Fruit fly (Drosophila melanogaster) whole organism, embryonic: Measurements from ENCODE around the gene CG31633.
A peak's percentile ranks its signal among the peaks of the same experiment; 100 is the strongest.

Experiments
- Adf1 ChIP-seq: fragments of 200-800 bp; sonication (Bioruptor generic); IDR thresholded peaks from 2 replicates; pipeline ENCODE4 v1.3.6; 2022; ENCODE audit warnings: missing biosample characterization, missing genetic modification characterization
- Antp ChIP-seq: fragments of 200-800 bp; sonication (Bioruptor generic); optimal IDR thresholded peaks from 3 replicates; lab custom pipeline; 2016; ENCODE audit warnings: missing biosample characterization, missing genetic modification characterization
- Awh ChIP-seq: fragments of 200-800 bp; sonication (Bioruptor generic); IDR thresholded peaks from 2 replicates; pipeline ENCODE4, ENCODE4 v1.3.6; 2022; ENCODE audit warnings: missing biosample characterization, missing genetic modification characterization
- Bdp1 ChIP-seq: fragments of 200-800 bp; sonication (Bioruptor generic); optimal IDR thresholded peaks from 3 replicates; lab custom pipeline; 2016; ENCODE audit warnings: missing biosample characterization, missing genetic modification characterization
- CG11085 ChIP-seq: fragments of 200-800 bp; sonication (Bioruptor generic); IDR thresholded peaks from 2 replicates; pipeline ENCODE4 v1.3.6; 2022; ENCODE audit warnings: missing biosample characterization, missing genetic modification characterization
- CG15269 ChIP-seq: fragments of 200-800 bp; sonication (Bioruptor generic); optimal IDR thresholded peaks from 2 replicates; lab custom pipeline; 2018; ENCODE audit warnings: missing biosample characterization, mild to moderate bottlenecking, missing genetic modification characterization, moderate library complexity
- CG15479 ChIP-seq: fragments of 200-800 bp; sonication (Bioruptor generic); optimal IDR thresholded peaks from 3 replicates; lab custom pipeline; 2019; ENCODE audit warnings: missing biosample characterization, mild to moderate bottlenecking, missing genetic modification characterization, moderate library complexity
- CG15514 ChIP-seq: fragments of 200-800 bp; sonication (Bioruptor generic); optimal IDR thresholded peaks from 3 replicates; lab custom pipeline; 2017; ENCODE audit warnings: missing biosample characterization, missing genetic modification characterization, mild to moderate bottlenecking, moderate library complexity, missing genetic modification reagents
- CG1647 ChIP-seq: fragments of 200-800 bp; sonication (Bioruptor generic); optimal IDR thresholded peaks from 3 replicates; lab custom pipeline; 2016; ENCODE audit warnings: missing biosample characterization, missing genetic modification characterization
- CG16813 ChIP-seq: fragments of 200-800 bp; sonication (Bioruptor generic); IDR thresholded peaks from 3 replicates; pipeline ENCODE4 v1.3.6; 2022; ENCODE audit warnings: missing biosample characterization, missing genetic modification characterization; ENCODE audit not compliant: partially characterized antibody
- CG17359 ChIP-seq: fragments of 200-800 bp; sonication (Bioruptor generic); optimal IDR thresholded peaks from 3 replicates; lab custom pipeline; 2018; ENCODE audit warnings: missing biosample characterization, mild to moderate bottlenecking, missing genetic modification characterization, moderate library complexity
- CG2202 ChIP-seq: fragments of 200-800 bp; sonication (Bioruptor generic); optimal IDR thresholded peaks from 2 replicates; lab custom pipeline; 2018; ENCODE audit warnings: missing biosample characterization, mild to moderate bottlenecking, missing genetic modification characterization
- CG3065 ChIP-seq: fragments of 200-800 bp; sonication (Bioruptor generic); optimal IDR thresholded peaks from 2 replicates; lab custom pipeline; 2016; ENCODE audit warnings: missing biosample characterization, missing genetic modification characterization
- CG31365 ChIP-seq: fragments of 200-800 bp; sonication (Bioruptor generic); optimal IDR thresholded peaks from 2 replicates; lab custom pipeline; 2018; ENCODE audit warnings: missing biosample characterization, mild to moderate bottlenecking, missing genetic modification characterization
- CG3847 ChIP-seq: fragments of 200-800 bp; sonication (Bioruptor generic); IDR thresholded peaks from 2 replicates; pipeline ENCODE4 v1.3.6; 2022; ENCODE audit warnings: missing biosample characterization, missing genetic modification characterization
- CG4360 ChIP-seq: fragments of 200-800 bp; sonication (Bioruptor generic); IDR thresholded peaks from 2 replicates; pipeline ENCODE4 v1.3.6; 2022; ENCODE audit warnings: missing biosample characterization, missing genetic modification characterization
- CG5245 ChIP-seq: fragments of 200-800 bp; sonication (Bioruptor generic); optimal IDR thresholded peaks from 3 replicates; lab custom pipeline; 2016; ENCODE audit warnings: missing biosample characterization, missing genetic modification characterization
- CG6689 ChIP-seq: fragments of 200-800 bp; sonication (Bioruptor generic); IDR thresholded peaks from 2 replicates; pipeline ENCODE4 v1.3.6; 2022; ENCODE audit warnings: missing biosample characterization, missing genetic modification characterization
- CG7556 ChIP-seq: fragments of 200-800 bp; sonication (Bioruptor generic); optimal IDR thresholded peaks from 2 replicates; lab custom pipeline; 2017; ENCODE audit warnings: missing biosample characterization, mild to moderate bottlenecking, missing genetic modification characterization
- CG7786 ChIP-seq: fragments of 200-800 bp; sonication (Bioruptor generic); optimal IDR thresholded peaks from 2 replicates; lab custom pipeline; 2016; ENCODE audit warnings: missing biosample characterization, missing genetic modification characterization
- CG8089 ChIP-seq: fragments of 200-800 bp; sonication (Bioruptor generic); optimal IDR thresholded peaks from 3 replicates; lab custom pipeline; 2016; ENCODE audit warnings: missing biosample characterization, missing genetic modification characterization
- CHES-1-like ChIP-seq: fragments of 200-800 bp; sonication (Bioruptor generic); optimal IDR thresholded peaks from 2 replicates; lab custom pipeline; 2016; ENCODE audit warnings: missing biosample characterization, missing genetic modification characterization
- Chrac-16 ChIP-seq: fragments of 200-800 bp; sonication (Bioruptor generic); optimal IDR thresholded peaks from 3 replicates; lab custom pipeline; 2016; ENCODE audit warnings: missing biosample characterization, missing genetic modification characterization
- Deaf1 ChIP-seq: fragments of 200-800 bp; optimal IDR thresholded peaks from 3 replicates; lab custom pipeline; 2019; ENCODE audit warnings: missing biosample characterization, mild to moderate bottlenecking, missing genetic modification characterization, moderate library complexity
- Dip2 ChIP-seq: fragments of 200-800 bp; sonication (Bioruptor generic); IDR thresholded peaks from 2 replicates; pipeline ENCODE4 v1.3.6; 2022; ENCODE audit warnings: missing biosample characterization, missing genetic modification characterization
- Dp ChIP-seq: fragments of 200-800 bp; sonication (Bioruptor generic); optimal IDR thresholded peaks from 2 replicates; lab custom pipeline; 2018; ENCODE audit warnings: missing biosample characterization, mild to moderate bottlenecking, missing genetic modification characterization, moderate library complexity
- Dref ChIP-seq: fragments of 200-800 bp; sonication (Bioruptor generic); IDR thresholded peaks from 2 replicates; pipeline ENCODE4 v1.3.6; 2022; ENCODE audit warnings: missing biosample characterization, missing genetic modification characterization
- Max ChIP-seq: fragments of 200-800 bp; sonication (Bioruptor generic); optimal IDR thresholded peaks from 2 replicates; lab custom pipeline; 2016; ENCODE audit warnings: missing biosample characterization, mild to moderate bottlenecking, missing genetic modification characterization
- Meics ChIP-seq: fragments of 200-800 bp; sonication (Bioruptor generic); optimal IDR thresholded peaks from 2 replicates; lab custom pipeline; 2017; ENCODE audit warnings: missing biosample characterization, mild to moderate bottlenecking, missing genetic modification characterization
- Optix ChIP-seq: fragments of 200-800 bp; sonication (Bioruptor generic); IDR thresholded peaks from 3 replicates; pipeline ENCODE4 v1.3.6; 2022; ENCODE audit warnings: missing biosample characterization, missing genetic modification characterization
- Trl ChIP-seq, 3 experiments: fragments of >200 bp in 2 of 3; fragments of 200-800 bp in 1 of 3; sonication (Bioruptor generic) in 1 of 3; optimal IDR thresholded peaks; 2 replicates in 1 of 3; 3 replicates in 2 of 3; lab custom pipeline; 2016 to 2017; ENCODE audit warnings: missing biosample characterization in 1 of 3, missing genetic modification characterization in 1 of 3
- ap ChIP-seq: fragments of 200-800 bp; sonication (Bioruptor generic); IDR thresholded peaks from 2 replicates; pipeline ENCODE4 v1.3.6; 2022; ENCODE audit warnings: missing biosample characterization, missing genetic modification characterization
- ara ChIP-seq: fragments of 200-800 bp; sonication (Bioruptor generic); IDR thresholded peaks from 2 replicates; pipeline ENCODE4 v1.3.6; 2022; ENCODE audit warnings: missing biosample characterization, missing genetic modification characterization
- ato ChIP-seq: fragments of 200-800 bp; sonication (Bioruptor generic); IDR thresholded peaks from 2 replicates; pipeline ENCODE4 v1.3.6; 2022; ENCODE audit warnings: missing biosample characterization, missing genetic modification characterization; ENCODE audit not compliant: partially characterized antibody
- bsh ChIP-seq, 2 experiments: fragments of 200-800 bp; sonication (Bioruptor generic); optimal IDR thresholded peaks; 2 replicates each; lab custom pipeline; 2017 to 2018; ENCODE audit warnings: mild to moderate bottlenecking in 2 of 2, missing biosample characterization in 2 of 2, missing genetic modification characterization in 2 of 2, moderate library complexity in 1 of 2
- chm ChIP-seq: fragments of 200-800 bp; sonication (Bioruptor generic); IDR thresholded peaks from 2 replicates; pipeline ENCODE4 v1.3.6; 2022; ENCODE audit warnings: missing biosample characterization, missing genetic modification characterization
- chn ChIP-seq: fragments of 200-800 bp; sonication (Bioruptor generic); optimal IDR thresholded peaks from 2 replicates; lab custom pipeline; 2016; ENCODE audit warnings: missing biosample characterization, missing genetic modification characterization
- crc ChIP-seq: fragments of 200-800 bp; sonication (Bioruptor generic); optimal IDR thresholded peaks from 2 replicates; lab custom pipeline; 2016; ENCODE audit warnings: missing biosample characterization, missing genetic modification characterization
- fd64A ChIP-seq: fragments of 200-800 bp; sonication (Bioruptor generic); optimal IDR thresholded peaks from 3 replicates; lab custom pipeline; 2018; ENCODE audit warnings: missing biosample characterization, mild to moderate bottlenecking, missing genetic modification characterization
- gce ChIP-seq: fragments of 200-800 bp; sonication (Bioruptor generic); IDR thresholded peaks from 3 replicates; pipeline ENCODE4 v1.3.6; 2022; ENCODE audit warnings: missing biosample characterization, missing genetic modification characterization
- gro ChIP-seq: fragments of 200-800 bp; sonication (Bioruptor generic); optimal IDR thresholded peaks from 2 replicates; lab custom pipeline; 2016; ENCODE audit warnings: missing biosample characterization, missing genetic modification characterization
- kni ChIP-seq: fragments of 200-800 bp; sonication (Bioruptor generic); optimal IDR thresholded peaks from 3 replicates; lab custom pipeline; 2017; ENCODE audit warnings: mild to moderate bottlenecking, missing biosample characterization, missing genetic modification reagents, missing genetic modification characterization
- pfk ChIP-seq: fragments of 200-800 bp; sonication (Bioruptor generic); optimal IDR thresholded peaks from 2 replicates; lab custom pipeline; 2018; ENCODE audit warnings: missing biosample characterization, mild to moderate bottlenecking, missing genetic modification characterization, moderate library complexity
- salm ChIP-seq: fragments of 200-800 bp; sonication (Bioruptor generic); optimal IDR thresholded peaks from 2 replicates; lab custom pipeline; 2018; ENCODE audit warnings: missing biosample characterization, mild to moderate bottlenecking, missing genetic modification characterization
- seq ChIP-seq: fragments of 200-800 bp; sonication (Bioruptor generic); IDR thresholded peaks from 2 replicates; pipeline ENCODE4 v1.3.6; 2022; ENCODE audit warnings: missing biosample characterization, missing genetic modification characterization
- sisA ChIP-seq: fragments of 200-800 bp; sonication (Bioruptor generic); IDR thresholded peaks from 2 replicates; pipeline ENCODE4 v1.3.6; 2022; ENCODE audit warnings: missing biosample characterization, missing genetic modification characterization
- so ChIP-seq: fragments of 200-800 bp; sonication (Bioruptor generic); IDR thresholded peaks from 3 replicates; pipeline ENCODE4 v1.3.6; 2022; ENCODE audit warnings: missing biosample characterization, missing genetic modification characterization
- sug ChIP-seq: fragments of 200-800 bp; optimal IDR thresholded peaks from 2 replicates; lab custom pipeline; 2019; ENCODE audit warnings: missing biosample characterization, mild to moderate bottlenecking, missing genetic modification characterization, moderate library complexity
- vnd ChIP-seq: fragments of 200-800 bp; sonication (Bioruptor generic); IDR thresholded peaks from 3 replicates; pipeline ENCODE4 v1.3.6; 2022; ENCODE audit warnings: missing biosample characterization, missing genetic modification characterization; ENCODE audit not compliant: partially characterized antibody
- zen ChIP-seq: fragments of 200-800 bp; sonication (Bioruptor generic); optimal IDR thresholded peaks from 3 replicates; lab custom pipeline; 2018; ENCODE audit warnings: missing biosample characterization, mild to moderate bottlenecking, missing genetic modification characterization, moderate library complexity

CG31633 gene

dm6 chr2L:6612477-6613004 is 43.6 kb downstream of the CG31633 start (continued):
- TF ChIP-seq Antp (GFP tag; lab: Kevin White, UChicago): peak; percentile 100
- peak; percentile 100 for TF ChIP-seq CG8089 (GFP tag; lab: Kevin White, UChicago)
- peak; percentile 96 for TF ChIP-seq Deaf1 (tag; lab: Kevin White, UChicago)
- peak; percentile 100 for TF ChIP-seq Max (GFP tag; lab: Kevin White, UChicago)
- TF ChIP-seq Dip2: peak; percentile 88
- peak; percentile 81 for TF ChIP-seq CG15479 (GFP tag; lab: Kevin White, UChicago)
- TF ChIP-seq gce: peak; percentile 100
- TF ChIP-seq sisA (GFP tag; lab: Robert Waterston, UW): peak; percentile 100
- TF ChIP-seq bsh (GFP tag; optimal IDR thresholded peaks at IDR 0.05; lab: Kevin White, UChicago): peak; percentile 100
- TF ChIP-seq CG31365: peak; percentile 97
- peak; percentile 100 for TF ChIP-seq fd64A
- peak; percentile 100 for TF ChIP-seq Chrac-16 (GFP tag; lab: Kevin White, UChicago)
- peak; percentile 100 for TF ChIP-seq sug (tag; lab: Kevin White, UChicago)
- TF ChIP-seq Adf1 (GFP tag; lab: Robert Waterston, UW): peak; percentile 99
- peak; percentile 100 for TF ChIP-seq CG7786
- peak; percentile 100 for TF ChIP-seq kni (GFP tag; lab: Kevin White, UChicago)
- TF ChIP-seq CHES-1-like (GFP tag; lab: Kevin White, UChicago): peak; percentile 100
- peak; percentile 100 for TF ChIP-seq crc (GFP tag; lab: Kevin White, UChicago)
- peak; percentile 98 for TF ChIP-seq Bdp1 (GFP tag; lab: Kevin White, UChicago)
- peak; percentile 100 for TF ChIP-seq CG2202 (tag; lab: Kevin White, UChicago)
- TF ChIP-seq vnd (GFP tag; lab: Robert Waterston, UW): no peak
- TF ChIP-seq Dref (GFP tag; lab: Robert Waterston, UW): peak; percentile 63
- peak; percentile 100 for TF ChIP-seq CG7556 (GFP tag; lab: Kevin White, UChicago)
- TF ChIP-seq zen (tag; lab: Kevin White, UChicago): peak; percentile 100
- peak; percentile 100 for TF ChIP-seq so (GFP tag; lab: Robert Waterston, UW)
- peak; percentile 97 for TF ChIP-seq CG4360 (GFP tag; lab: Robert Waterston, UW)
- TF ChIP-seq Trl (optimal IDR thresholded peaks at IDR 0.05; lab: Kevin White, UChicago): peak in 1 of 2 experiments; percentile 53
- TF ChIP-seq Trl (GFP tag; optimal IDR thresholded peaks at IDR 0.05; lab: Kevin White, UChicago): peak; percentile 100
- peak; percentile 100 for TF ChIP-seq CG5245 (GFP tag; lab: Kevin White, UChicago)
- peak; percentile 100 for TF ChIP-seq CG1647 (GFP tag; lab: Kevin White, UChicago)
- TF ChIP-seq Optix: peak; percentile 100
- peak; percentile 64 for TF ChIP-seq Dp (GFP tag; lab: Kevin White, UChicago)
- peak; percentile 100 for TF ChIP-seq salm (tag; lab: Kevin White, UChicago)
- peak; percentile 100 for TF ChIP-seq CG15269
- TF ChIP-seq CG16813 (GFP tag; lab: Robert Waterston, UW): no peak
- TF ChIP-seq ap (GFP tag; lab: Robert Waterston, UW): peak; percentile 100
- peak; percentile 100 for TF ChIP-seq gro (GFP tag; lab: Kevin White, UChicago)
- peak; percentile 70; the same call in 1 of the 2 replicates for TF ChIP-seq ato (GFP tag; lab: Robert Waterston, UW)
- peak; percentile 100 for TF ChIP-seq CG11085 (GFP tag; lab: Robert Waterston, UW)
- peak; percentile 100 for TF ChIP-seq seq (GFP tag; lab: Robert Waterston, UW)
- TF ChIP-seq CG15514 (GFP tag; lab: Kevin White, UChicago): peak; percentile 97
- TF ChIP-seq CG3065: peak; percentile 100
- peak; percentile 100 for TF ChIP-seq CG6689 (GFP tag; lab: Robert Waterston, UW)
- peak; percentile 100 for TF ChIP-seq Awh (GFP tag; lab: Robert Waterston, UW)
- TF ChIP-seq Meics: peak; percentile 100
- TF ChIP-seq chn (GFP tag; lab: Kevin White, UChicago): peak; percentile 100
- peak; percentile 100 for TF ChIP-seq CG3847 (GFP tag; lab: Robert Waterston, UW)
- TF ChIP-seq CG17359 (tag; lab: Kevin White, UChicago): peak; percentile 100
- peak; percentile 100 for TF ChIP-seq ara
- TF ChIP-seq pfk: peak; percentile 90
- TF ChIP-seq chm: peak; percentile 100
